Worm (Caenorhabditis elegans) whole organism, late embryonic: ENCODE results near the gene K10B3.1.
A peak's percentile ranks its signal among the peaks of the same experiment; 100 is the strongest.

ENCODE experiments used
- C38D4.7 ChIP-seq: fragments of 200-800 bp; sonication (Bioruptor generic); optimal IDR thresholded peaks from 2 replicates; lab custom pipeline; 2018; ENCODE audit warnings: mild to moderate bottlenecking, missing genetic modification characterization, moderate library complexity, missing compliant biosample characterization
- F13H6.1 ChIP-seq: sonication (generic microtip); optimal IDR thresholded peaks from 2 replicates; lab custom pipeline; 2016; ENCODE audit warnings: missing genetic modification characterization, missing compliant biosample characterization
- K09A11.1 ChIP-seq: sonication (generic microtip); optimal IDR thresholded peaks from 2 replicates; lab custom pipeline; 2017; ENCODE audit warnings: antibody characterized with exemption, mild to moderate bottlenecking, missing genetic modification characterization, missing compliant biosample characterization; ENCODE audit not compliant: insufficient read depth
- T23F11.4 ChIP-seq: fragments of 200-800 bp; sonication (Bioruptor generic); optimal IDR thresholded peaks from 2 replicates; lab custom pipeline; 2018; ENCODE audit warnings: mild to moderate bottlenecking, missing genetic modification characterization, missing compliant biosample characterization
- ahr-1 ChIP-seq: sonication (generic microtip); optimal IDR thresholded peaks from 2 replicates; lab custom pipeline; 2016; ENCODE audit warnings: missing genetic modification characterization, missing compliant biosample characterization
- ama-1 ChIP-seq: fragments of 150-350 bp; optimal IDR thresholded peaks from 2 replicates; lab custom pipeline; 2014
- ceh-18 ChIP-seq: sonication (generic microtip); optimal IDR thresholded peaks from 2 replicates; lab custom pipeline; 2016; ENCODE audit warnings: missing genetic modification characterization, missing compliant biosample characterization
- ceh-22 ChIP-seq: sonication (generic microtip); optimal IDR thresholded peaks from 2 replicates; lab custom pipeline; 2017; ENCODE audit warnings: missing biosample characterization, missing genetic modification characterization
- ceh-31 ChIP-seq: sonication (generic microtip); optimal IDR thresholded peaks from 2 replicates; lab custom pipeline; 2016; ENCODE audit warnings: missing genetic modification characterization, missing compliant biosample characterization
- ceh-34 ChIP-seq: sonication (generic microtip); optimal IDR thresholded peaks from 2 replicates; lab custom pipeline; 2016; ENCODE audit warnings: mild to moderate bottlenecking, missing genetic modification characterization, missing compliant biosample characterization
- ceh-45 ChIP-seq: fragments of 200-800 bp; sonication (Bioruptor generic); IDR thresholded peaks from 2 replicates; pipeline ENCODE4 v1.3.6; 2022; ENCODE audit warnings: missing genetic modification reagents, missing genetic modification characterization, missing compliant biosample characterization
- ceh-9 ChIP-seq: sonication (generic microtip); optimal IDR thresholded peaks from 2 replicates; lab custom pipeline; 2016; ENCODE audit warnings: mild to moderate bottlenecking, missing genetic modification characterization, inconsistent platforms, missing compliant biosample characterization
- che-1 ChIP-seq: sonication (generic microtip); optimal IDR thresholded peaks from 2 replicates; lab custom pipeline; 2016; ENCODE audit warnings: mild to moderate bottlenecking, missing genetic modification characterization, missing compliant biosample characterization
- elt-2 ChIP-seq: sonication (generic microtip); optimal IDR thresholded peaks from 2 replicates; lab custom pipeline; 2016; ENCODE audit warnings: missing genetic modification reagents, missing genetic modification characterization, missing compliant biosample characterization
- elt-4 ChIP-seq: sonication (generic microtip); optimal IDR thresholded peaks from 2 replicates; lab custom pipeline; 2016; ENCODE audit warnings: missing genetic modification characterization, missing compliant biosample characterization
- eyg-1 ChIP-seq: sonication (generic microtip); optimal IDR thresholded peaks from 2 replicates; lab custom pipeline; 2016; ENCODE audit warnings: missing genotype, missing genetic modification characterization, missing compliant biosample characterization
- fkh-10 ChIP-seq: fragments of 150-350 bp; optimal IDR thresholded peaks from 2 replicates; lab custom pipeline; 2014; ENCODE audit warnings: missing biosample characterization, missing genetic modification reagents, missing genetic modification characterization
- fkh-6 ChIP-seq: sonication (generic microtip); optimal IDR thresholded peaks from 2 replicates; lab custom pipeline; 2016; ENCODE audit warnings: missing genetic modification characterization, missing compliant biosample characterization
- hlh-30 ChIP-seq: sonication (generic microtip); optimal IDR thresholded peaks from 2 replicates; lab custom pipeline; 2017; ENCODE audit warnings: antibody characterized with exemption, missing genetic modification characterization, missing compliant biosample characterization; ENCODE audit not compliant: insufficient read depth
- lim-6 ChIP-seq: sonication (generic microtip); optimal IDR thresholded peaks from 2 replicates; lab custom pipeline; 2016; ENCODE audit warnings: missing genetic modification characterization, missing compliant biosample characterization
- madf-2 ChIP-seq: sonication (generic microtip); optimal IDR thresholded peaks from 2 replicates; lab custom pipeline; 2017; ENCODE audit warnings: missing genetic modification characterization, missing compliant biosample characterization
- mec-3 ChIP-seq: sonication (generic microtip); optimal IDR thresholded peaks from 2 replicates; lab custom pipeline; 2016; ENCODE audit warnings: borderline replicate concordance, missing genetic modification characterization, missing compliant biosample characterization
- nfya-1 ChIP-seq: sonication (generic microtip); optimal IDR thresholded peaks from 2 replicates; lab custom pipeline; 2017; ENCODE audit warnings: missing genetic modification characterization, mild to moderate bottlenecking, missing compliant biosample characterization, antibody characterized with exemption, moderate library complexity
- nhr-232 ChIP-seq: sonication (generic microtip); optimal IDR thresholded peaks from 2 replicates; lab custom pipeline; 2016; ENCODE audit warnings: missing genetic modification characterization, missing compliant biosample characterization
- odd-2 ChIP-seq: sonication (generic microtip); optimal IDR thresholded peaks from 2 replicates; lab custom pipeline; 2017; ENCODE audit warnings: antibody characterized with exemption, mild to moderate bottlenecking, missing genetic modification characterization, missing compliant biosample characterization
- pag-3 ChIP-seq: sonication (generic microtip); optimal IDR thresholded peaks from 2 replicates; lab custom pipeline; 2016; ENCODE audit warnings: missing compliant biosample characterization, missing genetic modification characterization, borderline replicate concordance
- pat-9 ChIP-seq: fragments of 200-800 bp; sonication (Bioruptor generic); optimal IDR thresholded peaks from 2 replicates; lab custom pipeline; 2018; ENCODE audit warnings: mild to moderate bottlenecking, missing genetic modification characterization, moderate library complexity, missing compliant biosample characterization
- pax-1 ChIP-seq: fragments of 150-350 bp; optimal IDR thresholded peaks from 2 replicates; lab custom pipeline; 2014; ENCODE audit warnings: missing biosample characterization, missing genetic modification characterization
- pqm-1 ChIP-seq: sonication (generic microtip); optimal IDR thresholded peaks from 2 replicates; lab custom pipeline; 2016; ENCODE audit warnings: missing genetic modification characterization, missing compliant biosample characterization
- pros-1 ChIP-seq: fragments of 150-350 bp; optimal IDR thresholded peaks from 2 replicates; lab custom pipeline; 2014; ENCODE audit warnings: missing biosample characterization, missing genetic modification reagents, missing genetic modification characterization
- sdc-2 ChIP-seq: sonication (generic microtip); optimal IDR thresholded peaks from 2 replicates; lab custom pipeline; 2016; ENCODE audit warnings: missing genotype, missing genetic modification characterization, missing compliant biosample characterization
- sox-2 ChIP-seq: fragments of 200-800 bp; sonication (Bioruptor generic); IDR thresholded peaks from 2 replicates; pipeline ENCODE4 v1.3.6; 2022; ENCODE audit warnings: missing genetic modification reagents, missing genetic modification characterization, missing compliant biosample characterization
- sox-4 ChIP-seq: sonication (generic microtip); optimal IDR thresholded peaks from 2 replicates; lab custom pipeline; 2017; ENCODE audit warnings: mild to moderate bottlenecking, missing genetic modification characterization, inconsistent platforms, missing compliant biosample characterization
- tbx-2 ChIP-seq: sonication (generic microtip); optimal IDR thresholded peaks from 2 replicates; lab custom pipeline; 2016; ENCODE audit warnings: missing genetic modification characterization, missing compliant biosample characterization
- unc-3 ChIP-seq, 2 experiments: fragments of 200-800 bp in 1 of 2; sonication (Bioruptor generic) in 1 of 2; sonication (generic microtip) in 1 of 2; conservative IDR thresholded peaks in 1 of 2; optimal IDR thresholded peaks in 1 of 2; 2 replicates each; pipeline versions ENCODE4 v1.3.6 to Lab custom; 2016 to 2022; ENCODE audit warnings: missing compliant biosample characterization in 2 of 2, missing genetic modification characterization in 2 of 2, missing genetic modification reagents in 1 of 2
- unc-42 ChIP-seq: sonication (generic microtip); optimal IDR thresholded peaks from 2 replicates; lab custom pipeline; 2016; ENCODE audit warnings: missing genotype, missing genetic modification characterization, missing compliant biosample characterization
- unc-86 ChIP-seq: sonication (generic microtip); optimal IDR thresholded peaks from 2 replicates; lab custom pipeline; 2016; ENCODE audit warnings: missing genetic modification characterization, missing compliant biosample characterization

Gene K10B3.1

ce11 chrX:3156062-3156791 lies 20.9 kb downstream of the K10B3.1 start:
- TF ChIP-seq unc-86 (tag; lab: Kevin White, UChicago) (no peak), fkh-6 (tag; lab: Kevin White, UChicago) (no peak), ama-1 (lab: Kevin White, UChicago) (no peak), nhr-232 (tag; lab: Kevin White, UChicago) (no peak)

- TF ChIP-seq tbx-2 (peak; percentile 2), unc-42 (tag; lab: Kevin White, UChicago) (no peak), ahr-1 (no peak), eyg-1 (tag; lab: Kevin White, UChicago) (no peak), K09A11.1 (tag; lab: Kevin White, UChicago) (no peak), ceh-18 (tag; lab: Kevin White, UChicago) (no peak), sox-4 (tag; lab: Kevin White, UChicago) (no peak), T23F11.4 (no peak), pros-1 (tag; lab: Kevin White, UChicago) (no peak), C38D4.7 (no peak), unc-86 (tag; lab: Kevin White, UChicago) (no peak), odd-2 (tag; lab: Kevin White, UChicago) (no peak), pax-1 (tag; lab: Kevin White, UChicago) (no peak), sox-2 (GFP tag; lab: Robert Waterston, UW) (no peak), pqm-1 (tag; lab: Kevin White, UChicago) (no peak), ceh-31 (tag; lab: Kevin White, UChicago) (peak; percentile 36), mec-3 (tag; lab: Kevin White, UChicago) (no peak), unc-3 (GFP tag; conservative IDR thresholded peaks at IDR 0.05; lab: Robert Waterston, UW) (no peak), unc-3 (tag; optimal IDR thresholded peaks at IDR 0.05; lab: Kevin White, UChicago) (no peak), sdc-2 (tag; lab: Kevin White, UChicago) (no peak), ceh-45 (GFP tag; lab: Robert Waterston, UW) (no peak), elt-4 (tag; lab: Kevin White, UChicago) (no peak), elt-2 (tag; lab: Kevin White, UChicago) (no peak), pat-9 (tag; lab: Kevin White, UChicago) (no peak), pag-3 (tag; lab: Kevin White, UChicago) (no peak), nfya-1 (tag; lab: Kevin White, UChicago) (peak; percentile 36), ceh-9 (no peak)
Measured at ce11 chrX:3159542-3159941, 24.3 kb downstream of the K10B3.1 start, which contains the start of gene gcc-1. gcc-1 (plus strand) TSS chrX:3159940.

ce11 chrX:3163972-3164575 lies 28.8 kb downstream of the K10B3.1 start, which contains the start of gene syx-6:
syx-6 (plus strand) TSS chrX:3164525.
- TF ChIP-seq unc-3 (GFP tag; conservative IDR thresholded peaks at IDR 0.05; lab: Robert Waterston, UW) (no peak), unc-3 (tag; optimal IDR thresholded peaks at IDR 0.05; lab: Kevin White, UChicago) (no peak), F13H6.1 (no peak), nhr-232 (tag; lab: Kevin White, UChicago) (no peak), unc-42 (tag; lab: Kevin White, UChicago) (no peak), odd-2 (tag; lab: Kevin White, UChicago) (no peak)

- TF ChIP-seq che-1 (no peak), sox-2 (GFP tag; lab: Robert Waterston, UW) (no peak), unc-42 (tag; lab: Kevin White, UChicago) (no peak), ceh-45 (GFP tag; lab: Robert Waterston, UW) (no peak), C38D4.7 (no peak), unc-86 (tag; lab: Kevin White, UChicago) (no peak), ceh-34 (tag; lab: Kevin White, UChicago) (no peak), elt-2 (tag; lab: Kevin White, UChicago) (no peak), ceh-22 (no peak), tbx-2 (no peak), lim-6 (tag; lab: Kevin White, UChicago) (no peak), fkh-10 (no peak), T23F11.4 (no peak), hlh-30 (no peak), madf-2 (tag; lab: Kevin White, UChicago) (no peak)
Measured at ce11 chrX:3165569-3165968, 30.3 kb downstream of the K10B3.1 start, which contains the start of gene pfut-1. pfut-1 (plus strand) TSS chrX:3165826.
